Fruit fly (Drosophila melanogaster) whole organism, adult: ENCODE data around the gene Rsph3.

Experiments used
- CG7101 ChIP-seq: fragments of 200-800 bp; sonication (Bioruptor generic); optimal IDR thresholded peaks from 2 replicates; lab custom pipeline; 2018; ENCODE audit warnings: missing biosample characterization, mild to moderate bottlenecking, missing genetic modification characterization, moderate library complexity
- Clk ChIP-seq: fragments of 200-800 bp; sonication (Bioruptor generic); optimal IDR thresholded peaks from 2 replicates; lab custom pipeline; 2017; ENCODE audit warnings: missing biosample characterization, missing genetic modification characterization
- Mnt ChIP-seq: fragments of 200-800 bp; sonication (Bioruptor generic); optimal IDR thresholded peaks from 2 replicates; lab custom pipeline; 2016; ENCODE audit warnings: missing biosample characterization, mild to moderate bottlenecking, missing genetic modification characterization
- cnc ChIP-seq, 2 experiments: fragments of >200 bp; optimal IDR thresholded peaks; 2 replicates each; lab custom pipeline; 2017
- kay ChIP-seq: fragments of 200-800 bp; sonication (Bioruptor generic); peaks from one replicate; lab custom pipeline; 2016; ENCODE audit warnings: missing biosample characterization, missing genetic modification characterization, borderline replicate concordance
- pad ChIP-seq: fragments of 200-800 bp; sonication (Bioruptor generic); optimal IDR thresholded peaks from 3 replicates; lab custom pipeline; 2017; ENCODE audit warnings: missing biosample characterization, missing genetic modification characterization, mild to moderate bottlenecking, moderate library complexity, missing genetic modification reagents
- toe ChIP-seq: fragments of 200-800 bp; sonication (Bioruptor generic); optimal IDR thresholded peaks from 2 replicates; lab custom pipeline; 2016; ENCODE audit warnings: missing biosample characterization, missing genetic modification characterization

DNA sequence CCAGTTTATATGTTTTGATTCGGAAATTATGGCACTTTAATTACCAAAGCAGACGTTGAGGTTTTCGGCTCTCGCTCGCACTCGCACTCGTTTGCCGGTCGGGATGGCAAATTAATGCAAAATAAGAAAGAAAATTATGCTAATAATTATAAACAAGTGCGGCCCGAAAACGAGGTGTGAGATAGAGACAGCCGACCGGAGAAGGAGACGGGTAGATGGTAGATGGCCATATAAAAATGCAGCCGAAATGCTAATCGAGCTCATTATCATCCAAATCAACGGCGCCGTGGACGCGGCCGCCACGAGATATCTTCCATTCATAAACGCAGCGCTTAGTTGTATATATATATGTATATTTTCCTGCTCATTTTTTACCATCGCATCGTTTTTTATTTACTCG lies 24.5 kb upstream of the Rsph3 start:
- TF ChIP-seq cnc (optimal IDR thresholded peaks at IDR 0.05; lab: Kevin White, UChicago): no peak
- TF ChIP-seq Clk (GFP tag; lab: Kevin White, UChicago): no peak
- TF ChIP-seq kay (GFP tag; lab: Kevin White, UChicago): no peak
- TF ChIP-seq CG7101: no peak
- no peak for TF ChIP-seq Mnt (GFP tag; lab: Kevin White, UChicago)
- no peak for TF ChIP-seq pad (GFP tag; lab: Kevin White, UChicago)
- no peak for TF ChIP-seq toe (GFP tag; lab: Kevin White, UChicago)
